Fruit fly (Drosophila melanogaster) S2 (cell line): ENCODE measurements around the gene Cfp1.

ENCODE experiments used
- CG8478 ChIP-seq: fragments of >200 bp; optimal IDR thresholded peaks from 2 replicates; lab custom pipeline; 2018
- CTCF ChIP-seq, 2 experiments: fragments of >200 bp; optimal IDR thresholded peaks; 2 replicates each; lab custom pipeline; 2018

- no peak for TF ChIP-seq CG8478 (lab: Kevin White, UChicago)
- TF ChIP-seq CTCF (optimal IDR thresholded peaks at IDR 0.05; lab: Kevin White, UChicago) = no peak
Observed at dm6 chrX:9252051-9252708, 20.6 kb downstream of the Cfp1 start.
